Worm (Caenorhabditis elegans) whole organism, midembryonic: ENCODE measurements around the gene F43G6.7.

Experiments
- T22C8.4 ChIP-seq: fragments of 200-800 bp; sonication (Bioruptor generic); IDR thresholded peaks from 2 replicates; pipeline ENCODE4 v1.3.6; 2022; ENCODE audit warnings: missing genetic modification characterization, missing compliant biosample characterization
- cog-1 ChIP-seq: sonication (generic microtip); optimal IDR thresholded peaks from 2 replicates; lab custom pipeline; 2016; ENCODE audit warnings: missing genetic modification characterization, missing compliant biosample characterization
- flt-1 ChIP-seq: fragments of 200-800 bp; sonication (Bioruptor generic); IDR thresholded peaks from 2 replicates; pipeline ENCODE4 v1.3.6; 2022; ENCODE audit warnings: missing genetic modification characterization, missing compliant biosample characterization
- klf-2 ChIP-seq: fragments of 200-800 bp; sonication (Bioruptor generic); conservative IDR thresholded peaks from 2 replicates; pipeline ENCODE4 v1.3.6; 2022; ENCODE audit warnings: missing genetic modification reagents, missing genetic modification characterization, missing compliant biosample characterization
- med-1 ChIP-seq: sonication (generic microtip); optimal IDR thresholded peaks from 2 replicates; lab custom pipeline; 2017; ENCODE audit warnings: missing genetic modification characterization, mild to moderate bottlenecking, missing compliant biosample characterization, antibody characterized with exemption, missing genetic modification reagents; ENCODE audit not compliant: insufficient read depth
- ref-1 ChIP-seq: fragments of 200-800 bp; sonication (Bioruptor generic); conservative IDR thresholded peaks from 2 replicates; pipeline ENCODE4 v1.3.6; 2022; ENCODE audit warnings: missing genetic modification reagents, missing genetic modification characterization, missing compliant biosample characterization
- tab-1 ChIP-seq: fragments of 200-800 bp; sonication (Bioruptor generic); IDR thresholded peaks from 2 replicates; pipeline ENCODE4 v1.3.6; 2022; ENCODE audit warnings: missing genetic modification characterization, missing compliant biosample characterization
- ztf-23 ChIP-seq: fragments of 200-800 bp; sonication (Bioruptor generic); IDR thresholded peaks from 2 replicates; pipeline ENCODE4 v1.3.6; 2022; ENCODE audit warnings: missing genetic modification reagents, missing genetic modification characterization, missing compliant biosample characterization
- ztf-29 ChIP-seq: fragments of 200-800 bp; sonication (Bioruptor generic); IDR thresholded peaks from 2 replicates; pipeline ENCODE4 v1.3.6; 2022; ENCODE audit warnings: missing genetic modification reagents, missing genetic modification characterization, missing compliant biosample characterization

The F43G6.7 gene

ce11 chrII:11810436-11810835, at the start of gene F43G6.7:
Gene F43G6.7, plus strand, starts transcription at chrII:11810790.
- TF ChIP-seq flt-1 (GFP tag; lab: Robert Waterston, UW) (no peak), klf-2 (no peak), ztf-29 (GFP tag; lab: Robert Waterston, UW) (no peak), med-1 (GFP tag; lab: Kevin White, UChicago) (no peak), ref-1 (GFP tag; lab: Robert Waterston, UW) (no peak), cog-1 (tag; lab: Kevin White, UChicago) (no peak), T22C8.4 (GFP tag; lab: Robert Waterston, UW) (no peak), ztf-23 (GFP tag; lab: Robert Waterston, UW) (no peak), tab-1 (GFP tag; lab: Robert Waterston, UW) (no peak)

DNA sequence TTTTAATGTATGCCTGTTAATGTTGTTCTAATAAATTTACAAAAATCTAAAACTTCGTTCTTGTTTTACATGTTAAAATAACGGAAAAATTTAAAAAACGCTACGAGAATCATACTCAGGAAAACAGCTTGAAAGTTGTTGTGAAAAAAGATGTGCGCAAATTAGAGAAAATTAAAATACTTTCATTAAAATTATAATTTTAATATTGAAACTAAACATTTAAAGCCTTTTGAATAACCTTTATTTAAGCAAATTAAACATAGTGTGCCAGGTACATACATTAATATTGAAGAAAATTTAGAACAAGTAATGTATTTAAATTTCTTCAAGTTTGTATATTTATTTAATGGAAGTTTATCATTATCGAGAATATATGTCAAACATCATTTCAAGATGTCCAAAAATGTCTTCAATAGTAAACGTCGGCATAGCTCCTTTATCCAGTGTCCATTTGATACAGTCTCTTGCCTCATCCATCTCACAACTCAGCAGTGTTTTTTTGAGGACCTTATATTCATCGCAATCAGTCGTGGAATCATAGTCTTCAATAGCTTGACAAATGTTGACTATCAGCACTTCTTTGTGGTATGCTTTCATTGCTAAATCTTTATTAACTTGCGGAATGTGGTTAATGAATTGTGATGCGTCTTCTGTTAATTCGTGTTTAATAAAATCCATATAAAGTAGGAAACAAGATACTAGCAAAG, 48.6 kb upstream of the F43G6.7 start:
- TF ChIP-seq tab-1 (GFP tag; lab: Robert Waterston, UW) (no peak), T22C8.4 (GFP tag; lab: Robert Waterston, UW) (no peak), ref-1 (GFP tag; lab: Robert Waterston, UW) (no peak), med-1 (GFP tag; lab: Kevin White, UChicago) (no peak), ztf-29 (GFP tag; lab: Robert Waterston, UW) (no peak), ztf-23 (GFP tag; lab: Robert Waterston, UW) (no peak), cog-1 (tag; lab: Kevin White, UChicago) (no peak), klf-2 (no peak), flt-1 (GFP tag; lab: Robert Waterston, UW) (no peak)

DNA sequence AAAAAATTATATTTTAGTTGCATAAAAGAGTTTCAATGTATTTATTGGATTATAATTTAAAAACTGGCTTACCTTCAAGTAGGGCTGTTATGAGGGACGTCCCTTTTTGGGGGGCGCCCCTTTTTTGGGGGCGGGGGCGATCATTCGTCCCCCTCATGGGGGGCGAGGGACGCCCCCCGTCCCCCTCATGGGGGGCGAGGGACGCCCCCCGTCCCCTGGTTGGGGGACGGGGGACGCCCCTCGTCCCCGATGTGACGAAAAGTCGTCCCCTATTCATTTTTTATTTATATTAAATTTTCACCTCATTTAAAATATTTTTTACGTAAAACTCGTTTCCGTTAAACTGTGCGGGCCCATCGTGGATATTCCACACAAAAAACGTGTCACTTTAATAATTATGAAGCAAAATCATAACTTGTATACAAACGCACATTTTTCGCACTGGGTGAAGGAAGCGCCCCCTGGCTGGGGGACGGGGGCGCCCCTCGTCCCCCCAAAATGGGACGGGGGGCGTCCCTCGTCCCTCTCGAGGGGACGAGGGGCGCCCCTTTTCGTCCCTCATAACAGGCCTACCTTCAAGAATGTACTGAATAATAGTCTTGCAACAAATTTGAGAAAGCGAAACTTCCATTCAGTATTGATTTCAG, 45.0 kb upstream of the F43G6.7 start:
- TF ChIP-seq tab-1 (GFP tag; lab: Robert Waterston, UW) (0 out of 2 replicates have a peak, but pooled peaks have one; percentile 28), klf-2 (no peak)

DNA sequence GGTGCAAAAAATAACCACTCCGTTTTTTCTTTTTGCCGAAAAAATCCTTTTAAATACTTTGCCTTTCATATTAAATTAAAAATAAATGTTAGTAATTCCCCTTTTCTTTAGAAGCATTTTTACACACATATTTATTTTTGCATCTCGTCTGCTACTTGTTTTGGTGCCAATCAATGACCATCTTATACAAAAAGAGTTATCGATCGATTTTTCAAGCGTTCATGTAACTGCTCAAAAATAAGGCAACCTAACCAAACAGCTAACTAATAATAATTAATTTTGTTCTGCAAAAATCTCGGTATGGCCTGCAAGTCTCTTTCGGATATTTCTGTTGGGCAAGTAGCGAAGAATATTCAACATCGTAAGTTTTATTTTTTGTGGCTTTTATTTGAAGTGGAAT, 44.1 kb upstream of the F43G6.7 start, which contains the start of gene F44E5.2:
TSS of gene F44E5.2 (plus strand) at position 301 of the 400 bp plus-strand sequence.
- no peak for TF ChIP-seq klf-2
- no peak for TF ChIP-seq T22C8.4 (GFP tag; lab: Robert Waterston, UW)
- TF ChIP-seq ztf-23 (GFP tag; lab: Robert Waterston, UW): no peak
- no peak for TF ChIP-seq ref-1 (GFP tag; lab: Robert Waterston, UW)

DNA sequence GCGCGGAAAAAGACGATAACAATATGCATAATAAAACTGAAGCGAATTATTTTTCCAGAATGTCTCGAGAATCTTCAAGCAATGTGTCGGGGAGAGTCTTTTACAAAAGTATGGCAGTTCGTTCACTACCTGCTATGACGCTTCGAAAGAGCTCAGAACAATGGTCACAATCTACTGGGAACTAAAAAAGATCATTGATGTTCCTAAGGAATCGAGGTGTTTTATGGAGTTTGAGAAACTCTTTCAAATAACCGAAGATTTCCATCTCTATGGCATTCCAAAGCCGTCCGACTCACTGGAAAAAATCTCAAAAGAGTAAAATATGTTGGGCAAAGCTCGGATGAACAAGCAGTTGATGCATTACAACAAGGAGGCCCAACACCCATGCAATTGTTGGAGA, 38.2 kb upstream of the F43G6.7 start, which contains the start of gene F44E5.15:
TSS of gene F44E5.15 (plus strand) at position 301 of the 400 bp plus-strand sequence.
- no peak for TF ChIP-seq ztf-29 (GFP tag; lab: Robert Waterston, UW)
- no peak for TF ChIP-seq ztf-23 (GFP tag; lab: Robert Waterston, UW)
- no peak for TF ChIP-seq klf-2
- TF ChIP-seq T22C8.4 (GFP tag; lab: Robert Waterston, UW): no peak
- no peak for TF ChIP-seq flt-1 (GFP tag; lab: Robert Waterston, UW)
- no peak for TF ChIP-seq cog-1 (tag; lab: Kevin White, UChicago)
- TF ChIP-seq tab-1 (GFP tag; lab: Robert Waterston, UW): no peak
- no peak for TF ChIP-seq med-1 (GFP tag; lab: Kevin White, UChicago)
- no peak for TF ChIP-seq ref-1 (GFP tag; lab: Robert Waterston, UW)

- TF ChIP-seq klf-2 (no peak), flt-1 (GFP tag; lab: Robert Waterston, UW) (no peak), med-1 (GFP tag; lab: Kevin White, UChicago) (no peak), ztf-23 (GFP tag; lab: Robert Waterston, UW) (no peak), cog-1 (tag; lab: Kevin White, UChicago) (no peak), ref-1 (GFP tag; lab: Robert Waterston, UW) (no peak), tab-1 (GFP tag; lab: Robert Waterston, UW) (no peak), ztf-29 (GFP tag; lab: Robert Waterston, UW) (no peak), T22C8.4 (GFP tag; lab: Robert Waterston, UW) (no peak)
Observed at ce11 chrII:11774218-11774617, 36.4 kb upstream of the F43G6.7 start, which contains the start of gene F44E5.1. Gene F44E5.1, minus strand, starts transcription at chrII:11774559.

- TF ChIP-seq T22C8.4 (GFP tag; lab: Robert Waterston, UW) (no peak), ztf-23 (GFP tag; lab: Robert Waterston, UW) (no peak), klf-2 (no peak), cog-1 (tag; lab: Kevin White, UChicago) (no peak), ztf-29 (GFP tag; lab: Robert Waterston, UW) (no peak), tab-1 (GFP tag; lab: Robert Waterston, UW) (no peak), ref-1 (GFP tag; lab: Robert Waterston, UW) (no peak), flt-1 (GFP tag; lab: Robert Waterston, UW) (no peak), med-1 (GFP tag; lab: Kevin White, UChicago) (no peak)
Observed at ce11 chrII:11777893-11778480, 32.6 kb upstream of the F43G6.7 start, which contains the start of the genes patr-1 and dna-2. Gene patr-1, minus strand, starts transcription at chrII:11777943. Gene dna-2, plus strand, starts transcription at chrII:11778430.

- TF ChIP-seq tab-1 (GFP tag; lab: Robert Waterston, UW): no peak
- TF ChIP-seq ztf-23 (GFP tag; lab: Robert Waterston, UW): no peak
- TF ChIP-seq flt-1 (GFP tag; lab: Robert Waterston, UW): no peak
- no peak for TF ChIP-seq cog-1 (tag; lab: Kevin White, UChicago)
- TF ChIP-seq med-1 (GFP tag; lab: Kevin White, UChicago): no peak
- TF ChIP-seq ref-1 (GFP tag; lab: Robert Waterston, UW): no peak
- no peak for TF ChIP-seq klf-2
Observed at ce11 chrII:11782493-11782892, 28.1 kb upstream of the F43G6.7 start, which contains the start of gene F43G6.16. Gene F43G6.16, minus strand, starts transcription at chrII:11782633.
